Fruit fly (Drosophila melanogaster) whole organism, embryonic: ENCODE results near the gene nAChRalpha6.

Source experiments
- ATbp ChIP-seq: fragments of 200-800 bp; sonication (Bioruptor generic); optimal IDR thresholded peaks from 2 replicates; lab custom pipeline; 2017; ENCODE audit warnings: missing biosample characterization, mild to moderate bottlenecking, missing genetic modification characterization, missing genetic modification reagents
- Asciz ChIP-seq: fragments of 200-800 bp; sonication (Bioruptor generic); optimal IDR thresholded peaks from 2 replicates; lab custom pipeline; 2017; ENCODE audit warnings: missing biosample characterization, mild to moderate bottlenecking, missing genetic modification characterization, missing genetic modification reagents
- Atf6 ChIP-seq: fragments of 200-800 bp; sonication (Bioruptor generic); IDR thresholded peaks from 2 replicates; pipeline ENCODE4 v1.3.6; 2022; ENCODE audit warnings: missing biosample characterization, missing genetic modification characterization
- CG10431 ChIP-seq: fragments of 200-800 bp; sonication (Bioruptor generic); optimal IDR thresholded peaks from 3 replicates; lab custom pipeline; 2018; ENCODE audit warnings: missing biosample characterization, mild to moderate bottlenecking, missing genetic modification characterization
- CG10543 ChIP-seq: fragments of 200-800 bp; sonication (Bioruptor generic); optimal IDR thresholded peaks from 3 replicates; lab custom pipeline; 2017; ENCODE audit warnings: missing biosample characterization, mild to moderate bottlenecking, missing genetic modification characterization, moderate library complexity
- CG11247 ChIP-seq: fragments of 200-800 bp; sonication (Bioruptor generic); IDR thresholded peaks from 2 replicates; pipeline ENCODE4 v1.3.6; 2022; ENCODE audit warnings: missing biosample characterization, missing genetic modification characterization
- CG11504 ChIP-seq: fragments of 200-800 bp; sonication (Bioruptor generic); optimal IDR thresholded peaks from 3 replicates; lab custom pipeline; 2019; ENCODE audit warnings: missing biosample characterization, mild to moderate bottlenecking, missing genetic modification characterization, moderate library complexity
- CG12391 ChIP-seq: fragments of 200-800 bp; sonication (Bioruptor generic); optimal IDR thresholded peaks from 3 replicates; lab custom pipeline; 2018; ENCODE audit warnings: missing biosample characterization, mild to moderate bottlenecking, missing genetic modification characterization, moderate library complexity
- CG12769 ChIP-seq: fragments of 200-800 bp; sonication (Bioruptor generic); optimal IDR thresholded peaks from 2 replicates; lab custom pipeline; 2019; ENCODE audit warnings: missing biosample characterization, mild to moderate bottlenecking, missing genetic modification characterization, moderate library complexity
- CG13424 ChIP-seq: fragments of 200-800 bp; sonication (Bioruptor generic); optimal IDR thresholded peaks from 2 replicates; lab custom pipeline; 2019; ENCODE audit warnings: missing biosample characterization, mild to moderate bottlenecking, missing genetic modification characterization, moderate library complexity
- CG17186 ChIP-seq: fragments of 200-800 bp; sonication (Bioruptor generic); optimal IDR thresholded peaks from 3 replicates; lab custom pipeline; 2017; ENCODE audit warnings: missing biosample characterization, missing genetic modification reagents, missing genetic modification characterization
- CG17912 ChIP-seq: fragments of 200-800 bp; sonication (Bioruptor generic); optimal IDR thresholded peaks from 2 replicates; lab custom pipeline; 2018; ENCODE audit warnings: missing biosample characterization, mild to moderate bottlenecking, missing genetic modification characterization
- CG30020 ChIP-seq: fragments of 200-800 bp; optimal IDR thresholded peaks from 2 replicates; lab custom pipeline; 2019; ENCODE audit warnings: missing biosample characterization, mild to moderate bottlenecking, missing genetic modification characterization, moderate library complexity
- CG3281 ChIP-seq: fragments of 200-800 bp; sonication (Bioruptor generic); optimal IDR thresholded peaks from 3 replicates; lab custom pipeline; 2017; ENCODE audit warnings: missing biosample characterization, mild to moderate bottlenecking, missing genetic modification characterization
- CG34376 ChIP-seq: fragments of 200-800 bp; sonication (Bioruptor generic); optimal IDR thresholded peaks from 2 replicates; lab custom pipeline; 2018; ENCODE audit warnings: missing biosample characterization, mild to moderate bottlenecking, missing genetic modification characterization
- CG34422 ChIP-seq: fragments of 200-800 bp; sonication (Bioruptor generic); IDR thresholded peaks from 3 replicates; pipeline ENCODE4 v1.3.6; 2022; ENCODE audit warnings: missing biosample characterization, missing genetic modification characterization
- CG3995 ChIP-seq: fragments of 200-800 bp; sonication (Bioruptor generic); optimal IDR thresholded peaks from 3 replicates; lab custom pipeline; 2016; ENCODE audit warnings: missing biosample characterization, missing genetic modification characterization
- CG4707 ChIP-seq: fragments of 200-800 bp; sonication (Bioruptor generic); optimal IDR thresholded peaks from 2 replicates; lab custom pipeline; 2018; ENCODE audit warnings: missing biosample characterization, mild to moderate bottlenecking, missing genetic modification characterization, moderate library complexity
- CG5180 ChIP-seq: fragments of 200-800 bp; sonication (Bioruptor generic); optimal IDR thresholded peaks from 3 replicates; lab custom pipeline; 2017; ENCODE audit warnings: missing biosample characterization, missing genetic modification characterization, mild to moderate bottlenecking, moderate library complexity, missing genetic modification reagents
- CG6272 ChIP-seq: fragments of 200-800 bp; sonication (Bioruptor generic); IDR thresholded peaks from 2 replicates; pipeline ENCODE4 v1.3.6; 2022; ENCODE audit warnings: missing biosample characterization, missing genetic modification characterization
- CG7963 ChIP-seq: fragments of 200-800 bp; sonication (Bioruptor generic); IDR thresholded peaks from 3 replicates; pipeline ENCODE4 v1.3.6; 2022; ENCODE audit warnings: missing biosample characterization, missing genetic modification characterization; ENCODE audit not compliant: partially characterized antibody
- CG9437 ChIP-seq: fragments of 200-800 bp; sonication (Bioruptor generic); optimal IDR thresholded peaks from 2 replicates; lab custom pipeline; 2018; ENCODE audit warnings: missing biosample characterization, mild to moderate bottlenecking, missing genetic modification characterization
- CG9932 ChIP-seq: fragments of 200-800 bp; sonication (Bioruptor generic); IDR thresholded peaks from 2 replicates; pipeline ENCODE4 v1.3.6; 2022; ENCODE audit warnings: missing biosample characterization, missing genetic modification characterization
- CoRest ChIP-seq: fragments of 200-800 bp; sonication (Bioruptor generic); optimal IDR thresholded peaks from 3 replicates; lab custom pipeline; 2018; ENCODE audit warnings: missing biosample characterization, mild to moderate bottlenecking, missing genetic modification characterization, moderate library complexity
- Dip2 ChIP-seq: fragments of 200-800 bp; sonication (Bioruptor generic); IDR thresholded peaks from 2 replicates; pipeline ENCODE4 v1.3.6; 2022; ENCODE audit warnings: missing biosample characterization, missing genetic modification characterization
- Dip3 ChIP-seq: fragments of 200-800 bp; sonication (Bioruptor generic); optimal IDR thresholded peaks from 3 replicates; lab custom pipeline; 2016; ENCODE audit warnings: missing biosample characterization, missing genetic modification characterization
- Drgx ChIP-seq: fragments of 200-800 bp; sonication (Bioruptor generic); IDR thresholded peaks from 2 replicates; pipeline ENCODE4 v1.3.6; 2022; ENCODE audit warnings: missing biosample characterization, missing genetic modification characterization
- Fer1 ChIP-seq: fragments of 200-800 bp; sonication (Bioruptor generic); optimal IDR thresholded peaks from 2 replicates; lab custom pipeline; 2017; ENCODE audit warnings: missing biosample characterization, mild to moderate bottlenecking, missing genetic modification characterization
- Gug ChIP-seq: fragments of 200-800 bp; sonication (Bioruptor generic); IDR thresholded peaks from 4 replicates; pipeline ENCODE4 v1.3.6; 2022; ENCODE audit warnings: missing biosample characterization, missing genetic modification characterization
- Med ChIP-seq: fragments of 200-800 bp; sonication (Bioruptor generic); peaks from one replicate; lab custom pipeline; 2016; ENCODE audit warnings: missing biosample characterization, missing genetic modification characterization, mild to moderate bottlenecking, inconsistent platforms, moderate library complexity
- NFAT ChIP-seq: fragments of 200-800 bp; sonication (Bioruptor generic); IDR thresholded peaks from 2 replicates; pipeline ENCODE4 v1.3.6; 2022; ENCODE audit warnings: missing biosample characterization, missing genetic modification characterization
- Rfx ChIP-seq: fragments of 200-800 bp; sonication (Bioruptor generic); IDR thresholded peaks from 2 replicates; pipeline ENCODE4 v1.3.6; 2022; ENCODE audit warnings: missing biosample characterization, missing genetic modification characterization
- Spps ChIP-seq: fragments of 200-800 bp; sonication (Bioruptor generic); optimal IDR thresholded peaks from 2 replicates; lab custom pipeline; 2018; ENCODE audit warnings: missing biosample characterization, mild to moderate bottlenecking, missing genetic modification characterization
- Tbp ChIP-seq: fragments of >200 bp; optimal IDR thresholded peaks from 2 replicates; lab custom pipeline; 2018; ENCODE audit warnings: missing biosample characterization, missing genetic modification characterization
- al ChIP-seq: fragments of 200-800 bp; sonication (Bioruptor generic); IDR thresholded peaks from 2 replicates; pipeline ENCODE4 v1.3.6; 2022; ENCODE audit warnings: missing biosample characterization, missing genetic modification characterization
- ato ChIP-seq: fragments of 200-800 bp; sonication (Bioruptor generic); IDR thresholded peaks from 2 replicates; pipeline ENCODE4 v1.3.6; 2022; ENCODE audit warnings: missing biosample characterization, missing genetic modification characterization; ENCODE audit not compliant: partially characterized antibody
- br ChIP-seq: fragments of >200 bp; optimal IDR thresholded peaks from 2 replicates; lab custom pipeline; 2017
- chif ChIP-seq, 2 experiments: fragments of 200-800 bp; sonication (Bioruptor generic); optimal IDR thresholded peaks; 3 replicates each; lab custom pipeline; 2016; ENCODE audit warnings: missing biosample characterization in 2 of 2, missing genetic modification characterization in 2 of 2
- corto ChIP-seq: fragments of 200-800 bp; sonication (Bioruptor generic); optimal IDR thresholded peaks from 2 replicates; lab custom pipeline; 2016; ENCODE audit warnings: missing biosample characterization, mild to moderate bottlenecking, missing genetic modification characterization, moderate library complexity
- esg ChIP-seq: fragments of 200-800 bp; sonication (Bioruptor generic); conservative IDR thresholded peaks from 2 replicates; pipeline ENCODE4 v1.3.6; 2022; ENCODE audit warnings: missing biosample characterization, missing genetic modification characterization
- gro ChIP-seq: fragments of 200-800 bp; sonication (Bioruptor generic); optimal IDR thresholded peaks from 2 replicates; lab custom pipeline; 2016; ENCODE audit warnings: missing biosample characterization, missing genetic modification characterization
- insv ChIP-seq, 2 experiments: fragments of 200-800 bp; sonication (Bioruptor generic); optimal IDR thresholded peaks; 3 replicates each; lab custom pipeline; 2016 to 2018; ENCODE audit warnings: missing biosample characterization in 2 of 2, missing genetic modification characterization in 2 of 2
- lab ChIP-seq: fragments of 200-800 bp; sonication (Bioruptor generic); optimal IDR thresholded peaks from 3 replicates; lab custom pipeline; 2017; ENCODE audit warnings: missing biosample characterization, missing genetic modification characterization, mild to moderate bottlenecking, moderate library complexity, missing genetic modification reagents
- maf-S ChIP-seq: fragments of 200-800 bp; sonication (Bioruptor generic); optimal IDR thresholded peaks from 2 replicates; lab custom pipeline; 2016; ENCODE audit warnings: missing biosample characterization, missing genetic modification characterization
- odd ChIP-seq: fragments of 200-800 bp; sonication (Bioruptor generic); optimal IDR thresholded peaks from 2 replicates; lab custom pipeline; 2017; ENCODE audit warnings: missing biosample characterization, mild to moderate bottlenecking, missing genetic modification characterization
- pum ChIP-seq: fragments of 200-800 bp; sonication (Bioruptor generic); optimal IDR thresholded peaks from 2 replicates; lab custom pipeline; 2016; ENCODE audit warnings: missing biosample characterization, missing genetic modification characterization
- sd ChIP-seq: fragments of 200-800 bp; sonication (Bioruptor generic); optimal IDR thresholded peaks from 3 replicates; lab custom pipeline; 2018; ENCODE audit warnings: missing biosample characterization, mild to moderate bottlenecking, missing genetic modification characterization, moderate library complexity
- sob ChIP-seq: fragments of 200-800 bp; sonication (Bioruptor generic); IDR thresholded peaks from 2 replicates; pipeline ENCODE4 v1.3.6; 2022; ENCODE audit warnings: missing biosample characterization, missing genetic modification characterization
- tna ChIP-seq: fragments of 200-800 bp; sonication (Bioruptor generic); IDR thresholded peaks from 2 replicates; pipeline ENCODE4 v1.3.6; 2022; ENCODE audit warnings: missing biosample characterization, missing genetic modification characterization; ENCODE audit not compliant: partially characterized antibody
- z ChIP-seq: fragments of 200-800 bp; sonication (Bioruptor generic); IDR thresholded peaks from 3 replicates; pipeline ENCODE4 v1.3.6; 2022; ENCODE audit warnings: missing biosample characterization, missing genetic modification characterization

nAChRalpha6 gene

DNA sequence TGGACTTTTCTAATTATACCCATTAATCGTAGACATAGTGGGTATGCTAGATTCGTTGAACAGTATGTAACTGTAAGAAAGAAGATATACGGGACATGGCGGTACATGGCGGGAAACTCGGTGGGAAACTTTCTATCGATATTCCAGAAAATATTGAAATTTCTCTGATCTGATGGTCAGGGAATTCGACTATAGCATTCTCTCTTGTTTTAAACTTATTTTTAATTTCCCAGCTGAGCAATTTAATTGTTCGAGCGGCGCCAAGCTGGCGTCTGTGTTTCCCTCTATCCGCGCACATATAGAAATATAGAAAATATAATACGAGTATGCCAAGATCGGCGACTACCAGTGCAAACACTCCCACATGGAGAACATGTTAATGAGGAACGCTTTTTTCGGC lies 106.9 kb downstream of the nAChRalpha6 start (continued):
- TF ChIP-seq CG10431 (no peak), CG9932 (GFP tag; lab: Robert Waterston, UW) (peak; percentile 55; the same call in 1 of the 2 replicates), CG13424 (tag; lab: Kevin White, UChicago) (peak; percentile 35), corto (GFP tag; lab: Kevin White, UChicago) (no peak), maf-S (GFP tag; lab: Kevin White, UChicago) (no peak), CG11247 (GFP tag; lab: Robert Waterston, UW) (0 out of 2 replicates have a peak, but pooled peaks have one; percentile 13), CG7963 (GFP tag; lab: Robert Waterston, UW) (no peak), tna (no peak), Tbp (GFP tag; lab: Kevin White, UChicago) (no peak), al (peak; percentile 26; the same call in 1 of the 2 replicates), br (lab: Kevin White, UChicago) (no peak), CG6272 (GFP tag; lab: Robert Waterston, UW) (no peak), ato (no peak), CG10543 (GFP tag; lab: Kevin White, UChicago) (peak; percentile 30), z (GFP tag; lab: Robert Waterston, UW) (no peak), CG17912 (GFP tag; lab: Kevin White, UChicago) (no peak), chif (GFP tag; optimal IDR thresholded peaks at IDR 0.05; lab: Kevin White, UChicago) (peak in 1 of 2 experiments; percentile 32), lab (peak; percentile 34), CG11504 (tag; lab: Kevin White, UChicago) (peak; percentile 50), Spps (no peak), odd (GFP tag; lab: Kevin White, UChicago) (no peak), CG17186 (no peak), CG3281 (peak; percentile 44), CoRest (tag; lab: Kevin White, UChicago) (peak; percentile 57), sd (peak; percentile 44), pum (peak; percentile 6), Med (GFP tag; lab: Kevin White, UChicago) (peak; percentile 87), Asciz (no peak), CG30020 (tag; lab: Kevin White, UChicago) (no peak), CG34422 (GFP tag; lab: Robert Waterston, UW) (no peak), CG9437 (GFP tag; lab: Kevin White, UChicago) (peak; percentile 2), Fer1 (GFP tag; lab: Kevin White, UChicago) (peak; percentile 26), Dip2 (GFP tag; lab: Robert Waterston, UW) (no peak), Atf6 (peak; percentile 67), CG34376 (no peak), CG4707 (GFP tag; lab: Kevin White, UChicago) (no peak), sob (GFP tag; lab: Robert Waterston, UW) (0 out of 2 replicates have a peak, but pooled peaks have one; percentile 6), Gug (GFP tag; lab: Robert Waterston, UW) (no peak), CG5180 (no peak), CG12769 (peak; percentile 71), esg (GFP tag; lab: Robert Waterston, UW) (no peak), ATbp (GFP tag; lab: Kevin White, UChicago) (no peak), Dip3 (peak; percentile 54), insv (GFP tag; optimal IDR thresholded peaks at IDR 0.05; lab: Kevin White, UChicago) (no peak), Drgx (GFP tag; lab: Robert Waterston, UW) (0 out of 2 replicates have a peak, but pooled peaks have one; percentile 12), NFAT (GFP tag; lab: Robert Waterston, UW) (no peak), CG3995 (GFP tag; lab: Kevin White, UChicago) (no peak), Rfx (GFP tag; lab: Robert Waterston, UW) (peak; percentile 52), gro (GFP tag; lab: Kevin White, UChicago) (no peak), CG12391 (tag; lab: Kevin White, UChicago) (peak; percentile 16)
